Worm (Caenorhabditis elegans) whole organism, L4 larva: ENCODE results near the gene B0432.11.

Experiments used
- F37D6.2 ChIP-seq: sonication (generic microtip); optimal IDR thresholded peaks from 2 replicates; lab custom pipeline; 2016; ENCODE audit warnings: mild to moderate bottlenecking, missing genetic modification characterization, missing compliant biosample characterization
- F49E8.2 ChIP-seq: sonication (generic microtip); optimal IDR thresholded peaks from 2 replicates; lab custom pipeline; 2016; ENCODE audit warnings: missing compliant biosample characterization, mild to moderate bottlenecking, missing genetic modification characterization, borderline replicate concordance
- R02D3.7 ChIP-seq: fragments of 150-350 bp; sonication (generic microtip); optimal IDR thresholded peaks from 3 replicates; lab custom pipeline; 2014; ENCODE audit warnings: missing biosample characterization, missing genetic modification characterization
- T20F7.1 ChIP-seq: fragments of 200-800 bp; sonication (Bioruptor generic); optimal IDR thresholded peaks from 2 replicates; lab custom pipeline; 2018; ENCODE audit warnings: mild to moderate bottlenecking, missing genetic modification characterization, missing compliant biosample characterization
- aly-2 ChIP-seq: sonication (generic microtip); optimal IDR thresholded peaks from 2 replicates; lab custom pipeline; 2018; ENCODE audit warnings: missing biosample characterization, missing genetic modification characterization
- ama-1 ChIP-seq: fragments of 150-350 bp; optimal IDR thresholded peaks from 2 replicates; lab custom pipeline; 2014; ENCODE audit warnings: inconsistent platforms, mixed read lengths
- arid-1 ChIP-seq: fragments of 200-800 bp; sonication (Bioruptor generic); conservative IDR thresholded peaks from 2 replicates; pipeline ENCODE4 v1.3.6; 2022; ENCODE audit warnings: missing genetic modification reagents, missing genetic modification characterization, missing compliant biosample characterization
- attf-4 ChIP-seq: sonication (generic microtip); optimal IDR thresholded peaks from 3 replicates; lab custom pipeline; 2017; ENCODE audit warnings: missing biosample characterization, missing genetic modification characterization
- ceh-62 ChIP-seq: sonication (generic microtip); optimal IDR thresholded peaks from 2 replicates; lab custom pipeline; 2017; ENCODE audit warnings: missing biosample characterization, missing genetic modification characterization
- cey-2 ChIP-seq: sonication (generic microtip); optimal IDR thresholded peaks from 3 replicates; lab custom pipeline; 2017; ENCODE audit warnings: missing genetic modification characterization, mild to moderate bottlenecking, missing compliant biosample characterization, antibody characterized with exemption, borderline replicate concordance; ENCODE audit not compliant: insufficient read depth
- daf-12 ChIP-seq: fragments of 150-350 bp; optimal IDR thresholded peaks from 2 replicates; lab custom pipeline; 2014; ENCODE audit warnings: missing biosample characterization, missing genetic modification reagents, missing genetic modification characterization
- hlh-11 ChIP-seq: fragments of 200-800 bp; sonication (Bioruptor generic); optimal IDR thresholded peaks from 2 replicates; lab custom pipeline; 2018; ENCODE audit warnings: mild to moderate bottlenecking, missing genetic modification characterization, missing compliant biosample characterization
- hlh-30 ChIP-seq: sonication (generic microtip); optimal IDR thresholded peaks from 2 replicates; lab custom pipeline; 2017; ENCODE audit warnings: antibody characterized with exemption, mild to moderate bottlenecking, missing genetic modification characterization, missing compliant biosample characterization; ENCODE audit not compliant: insufficient read depth
- jun-1 ChIP-seq: fragments of 150-350 bp; optimal IDR thresholded peaks from 2 replicates; lab custom pipeline; 2014; ENCODE audit warnings: missing biosample characterization, missing genetic modification reagents, missing genetic modification characterization
- lin-13 ChIP-seq: fragments of 150-350 bp; optimal IDR thresholded peaks from 2 replicates; lab custom pipeline; 2014; ENCODE audit warnings: missing biosample characterization, missing genetic modification reagents, missing genetic modification characterization
- madf-5 ChIP-seq, 2 experiments: fragments of 200-800 bp; sonication (Bioruptor generic); IDR thresholded peaks; 2 replicates each; pipeline ENCODE4 v1.3.6; 2022; ENCODE audit warnings: missing compliant biosample characterization in 2 of 2, missing genetic modification characterization in 2 of 2
- mdl-1 ChIP-seq, 2 experiments: fragments of 150-350 bp in 1 of 2; sonication (generic microtip) in 1 of 2; optimal IDR thresholded peaks; 2 replicates each; lab custom pipeline; 2014 to 2017; ENCODE audit warnings: missing biosample characterization in 2 of 2, missing genetic modification characterization in 2 of 2
- mdt-29 ChIP-seq: fragments of 200-800 bp; sonication (Bioruptor generic); IDR thresholded peaks from 2 replicates; pipeline ENCODE4 v1.3.6; 2022; ENCODE audit warnings: missing genetic modification reagents, missing genetic modification characterization, missing compliant biosample characterization
- mep-1 ChIP-seq: fragments of 150-350 bp; sonication (generic microtip); optimal IDR thresholded peaks from 3 replicates; lab custom pipeline; 2014; ENCODE audit warnings: missing biosample characterization, missing genetic modification characterization
- mes-2 ChIP-seq: sonication (generic microtip); optimal IDR thresholded peaks from 2 replicates; lab custom pipeline; 2016; ENCODE audit warnings: missing genotype, mild to moderate bottlenecking, missing genetic modification characterization, missing compliant biosample characterization; ENCODE audit not compliant: poor library complexity, severe bottlenecking
- mxl-3 ChIP-seq: fragments of 200-800 bp; sonication (Bioruptor generic); optimal IDR thresholded peaks from 2 replicates; lab custom pipeline; 2018; ENCODE audit warnings: mild to moderate bottlenecking, missing genetic modification characterization, missing compliant biosample characterization
- nhr-10 ChIP-seq: fragments of 150-350 bp; optimal IDR thresholded peaks from 2 replicates; lab custom pipeline; 2014; ENCODE audit warnings: missing biosample characterization, missing genetic modification characterization
- nhr-25 ChIP-seq: sonication (generic microtip); optimal IDR thresholded peaks from 2 replicates; lab custom pipeline; 2017; ENCODE audit warnings: missing genetic modification characterization, mild to moderate bottlenecking, missing compliant biosample characterization, antibody characterized with exemption, moderate library complexity, borderline replicate concordance; ENCODE audit not compliant: insufficient read depth
- nhr-28 ChIP-seq: fragments of 150-350 bp; optimal IDR thresholded peaks from 2 replicates; lab custom pipeline; 2014; ENCODE audit warnings: missing biosample characterization, missing genetic modification characterization
- nhr-48 ChIP-seq: sonication (generic microtip); optimal IDR thresholded peaks from 2 replicates; lab custom pipeline; 2016; ENCODE audit warnings: mild to moderate bottlenecking, missing genetic modification characterization, missing compliant biosample characterization
- nhr-77 ChIP-seq: fragments of 150-350 bp; optimal IDR thresholded peaks from 2 replicates; lab custom pipeline; 2014; ENCODE audit warnings: missing biosample characterization, missing genetic modification characterization
- pqm-1 ChIP-seq: sonication (generic microtip); optimal IDR thresholded peaks from 2 replicates; lab custom pipeline; 2017; ENCODE audit warnings: missing biosample characterization, missing genetic modification characterization
- rbr-2 ChIP-seq: sonication (generic microtip); optimal IDR thresholded peaks from 2 replicates; lab custom pipeline; 2016; ENCODE audit warnings: missing genotype, missing genetic modification characterization, missing compliant biosample characterization
- skn-1 ChIP-seq: fragments of 150-350 bp; optimal IDR thresholded peaks from 2 replicates; lab custom pipeline; 2014; ENCODE audit warnings: missing biosample characterization, missing genetic modification characterization
- snpc-1.2 ChIP-seq: fragments of 200-800 bp; sonication (Bioruptor generic); IDR thresholded peaks from 2 replicates; pipeline ENCODE4 v1.3.6; 2022; ENCODE audit warnings: missing genetic modification reagents, missing genetic modification characterization, missing compliant biosample characterization
- spr-1 ChIP-seq: sonication (generic microtip); optimal IDR thresholded peaks from 2 replicates; lab custom pipeline; 2016; ENCODE audit warnings: mild to moderate bottlenecking, missing genetic modification characterization, missing compliant biosample characterization
- unc-62 ChIP-seq, 3 experiments: fragments of 150-350 bp in 1 of 3; sonication (generic microtip); optimal IDR thresholded peaks in 2 of 3; peaks in 1 of 3; 1 replicate in 1 of 3; 2 replicates in 2 of 3; lab custom pipeline; 2014 to 2017; ENCODE audit warnings: missing biosample characterization in 3 of 3, missing genetic modification characterization in 3 of 3, missing genetic modification reagents in 3 of 3, missing genotype in 1 of 3
- zfp-2 ChIP-seq: sonication (generic microtip); optimal IDR thresholded peaks from 2 replicates; lab custom pipeline; 2016; ENCODE audit warnings: mild to moderate bottlenecking, missing genetic modification characterization, missing compliant biosample characterization
- zip-2 ChIP-seq: fragments of 150-350 bp; optimal IDR thresholded peaks from 2 replicates; lab custom pipeline; 2014; ENCODE audit warnings: missing biosample characterization, missing genetic modification characterization
- ztf-7 ChIP-seq: fragments of 150-350 bp; optimal IDR thresholded peaks from 2 replicates; lab custom pipeline; 2014; ENCODE audit warnings: missing biosample characterization, missing genetic modification characterization

Gene B0432.11

ce11 chrII:300977-301772, 6.7 kb upstream of the B0432.11 start, which contains the start of gene K01A2.5:
K01A2.5 (plus strand) TSS chrII:301273.
- TF ChIP-seq mdt-29 (GFP tag; lab: Robert Waterston, UW) (no peak), madf-5 (GFP tag; IDR thresholded peaks at IDR 0.05; lab: Robert Waterston, UW) (no peak), skn-1 (tag; lab: Kevin White, UChicago) (no peak), hlh-11 (peak; percentile 34), mxl-3 (GFP tag; lab: Kevin White, UChicago) (peak; percentile 35), snpc-1.2 (GFP tag; lab: Robert Waterston, UW) (no peak), jun-1 (tag; lab: Kevin White, UChicago) (no peak), F49E8.2 (tag; lab: Kevin White, UChicago) (no peak), unc-62 (GFP tag; optimal IDR thresholded peaks at IDR 0.05 in 1 of 2; lab: Kevin White, UChicago) (peak in 1 of 2 experiments; percentile 96), unc-62 (tag; optimal IDR thresholded peaks at IDR 0.05; lab: Kevin White, UChicago) (no peak), nhr-25 (tag; lab: Kevin White, UChicago) (peak; percentile 57), mdl-1 (tag; optimal IDR thresholded peaks at IDR 0.05; lab: Kevin White, UChicago) (peak in 1 of 2 experiments; percentile 23), hlh-30 (tag; lab: Kevin White, UChicago) (peak; percentile 58), nhr-48 (peak; percentile 10), mes-2 (no peak), cey-2 (tag; lab: Kevin White, UChicago) (peak; percentile 31), nhr-28 (peak; percentile 66), spr-1 (tag; lab: Kevin White, UChicago) (no peak), ama-1 (lab: Kevin White, UChicago) (no peak), T20F7.1 (GFP tag; lab: Kevin White, UChicago) (no peak), attf-4 (no peak), arid-1 (GFP tag; lab: Robert Waterston, UW) (no peak), zfp-2 (tag; lab: Kevin White, UChicago) (no peak)
- TF ChIP-seq, all 104 proteins: peak for 9

ce11 chrII:299684-300083, 5.2 kb upstream of the B0432.11 start, which contains the start of gene K01A2.6:
K01A2.6 (plus strand) TSS chrII:299984.
- peak in 1 of 2 experiments; percentile 14 for TF ChIP-seq unc-62 (GFP tag; optimal IDR thresholded peaks at IDR 0.05 in 1 of 2; lab: Kevin White, UChicago)
- TF ChIP-seq unc-62 (tag; optimal IDR thresholded peaks at IDR 0.05; lab: Kevin White, UChicago) = no peak
- no peak for TF ChIP-seq aly-2 (tag; lab: Kevin White, UChicago)
- no peak for TF ChIP-seq zip-2
- TF ChIP-seq madf-5 (GFP tag; IDR thresholded peaks at IDR 0.05; lab: Robert Waterston, UW) = no peak
- no peak for TF ChIP-seq daf-12 (tag; lab: Kevin White, UChicago)

DNA sequence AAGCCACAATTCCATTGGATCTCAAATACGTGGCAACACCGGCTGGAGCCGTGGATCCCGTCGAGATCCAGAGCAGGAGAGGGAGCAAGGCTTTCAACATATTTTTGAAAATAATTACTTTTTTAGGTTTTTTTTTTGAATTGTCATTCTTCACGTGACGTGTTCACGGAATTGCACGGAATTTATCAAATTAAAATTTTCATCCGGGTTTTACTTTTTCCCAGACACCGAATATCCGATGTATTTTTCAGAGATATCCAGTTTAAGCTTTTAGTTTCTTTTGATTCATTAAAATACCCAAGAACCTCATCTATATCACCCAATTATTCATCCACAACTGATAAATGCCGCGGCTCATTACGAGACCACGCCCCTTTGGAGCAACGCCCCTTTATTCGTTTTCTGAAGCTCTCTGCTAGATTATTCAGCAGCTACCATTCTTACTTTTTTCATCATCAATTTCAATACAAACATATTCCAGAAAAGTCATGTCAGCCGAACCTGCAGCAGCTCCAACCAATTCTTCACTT, 2.5 kb upstream of the B0432.11 start, which contains the start of the genes clec-117 and B0432.1:
Gene clec-117 (minus strand): TSS at position 101 of the 530 bp plus-strand sequence.
Gene B0432.1 (plus strand): TSS at position 480 of the 530 bp plus-strand sequence.
- TF ChIP-seq pqm-1 = no peak
- TF ChIP-seq ztf-7 (tag; lab: Kevin White, UChicago) = no peak
- no peak for TF ChIP-seq rbr-2 (tag; lab: Kevin White, UChicago)
- no peak for TF ChIP-seq nhr-77 (tag; lab: Kevin White, UChicago)
- no peak for TF ChIP-seq mep-1
- TF ChIP-seq lin-13 (GFP tag; lab: Kevin White, UChicago) = no peak
- TF ChIP-seq F37D6.2 = no peak
- no peak for TF ChIP-seq F49E8.2 (tag; lab: Kevin White, UChicago)
- no peak for TF ChIP-seq aly-2 (tag; lab: Kevin White, UChicago)
- no peak for TF ChIP-seq spr-1 (tag; lab: Kevin White, UChicago)
- no peak for TF ChIP-seq ceh-62
- TF ChIP-seq R02D3.7 (tag; lab: Kevin White, UChicago) = no peak
- TF ChIP-seq nhr-10 = no peak
- TF ChIP-seq, all 104 proteins: peak for 0
